Fruit fly (Drosophila melanogaster) whole organism, embryonic: ENCODE results near the gene CG14958.

ENCODE experiments used
- Ada2b ChIP-seq: fragments of 200-800 bp; sonication (Bioruptor generic); IDR thresholded peaks from 2 replicates; pipeline ENCODE4 v1.3.6; 2022; ENCODE audit warnings: missing biosample characterization, missing genetic modification characterization
- CG10209 ChIP-seq: fragments of 200-800 bp; sonication (Bioruptor generic); optimal IDR thresholded peaks from 3 replicates; lab custom pipeline; 2017; ENCODE audit warnings: missing biosample characterization, mild to moderate bottlenecking, missing genetic modification characterization, missing genetic modification reagents
- CG1024 ChIP-seq: fragments of 200-800 bp; sonication (Bioruptor generic); IDR thresholded peaks from 2 replicates; pipeline ENCODE4 v1.3.6; 2022; ENCODE audit warnings: missing biosample characterization, missing genetic modification characterization
- CG12219 ChIP-seq: fragments of 200-800 bp; sonication (Bioruptor generic); optimal IDR thresholded peaks from 3 replicates; lab custom pipeline; 2018; ENCODE audit warnings: missing biosample characterization, mild to moderate bottlenecking, missing genetic modification characterization
- CG13424 ChIP-seq: fragments of 200-800 bp; sonication (Bioruptor generic); optimal IDR thresholded peaks from 2 replicates; lab custom pipeline; 2019; ENCODE audit warnings: missing biosample characterization, mild to moderate bottlenecking, missing genetic modification characterization, moderate library complexity
- CG13775 ChIP-seq: fragments of 200-800 bp; sonication (Bioruptor generic); optimal IDR thresholded peaks from 3 replicates; lab custom pipeline; 2017; ENCODE audit warnings: missing biosample characterization, mild to moderate bottlenecking, missing genetic modification characterization
- CG14667 ChIP-seq: fragments of 200-800 bp; sonication (Bioruptor generic); IDR thresholded peaks from 2 replicates; pipeline ENCODE4 v1.3.6; 2022; ENCODE audit warnings: missing biosample characterization, missing genetic modification characterization
- CG15601 ChIP-seq: fragments of 200-800 bp; sonication (Bioruptor generic); optimal IDR thresholded peaks from 3 replicates; lab custom pipeline; 2019; ENCODE audit warnings: missing biosample characterization, mild to moderate bottlenecking, missing genetic modification characterization, moderate library complexity
- CG17829 ChIP-seq: fragments of 200-800 bp; optimal IDR thresholded peaks from 2 replicates; lab custom pipeline; 2019; ENCODE audit warnings: missing biosample characterization, mild to moderate bottlenecking, missing genetic modification characterization, moderate library complexity
- CG17912 ChIP-seq: fragments of 200-800 bp; sonication (Bioruptor generic); optimal IDR thresholded peaks from 2 replicates; lab custom pipeline; 2018; ENCODE audit warnings: missing biosample characterization, mild to moderate bottlenecking, missing genetic modification characterization
- CG18764 ChIP-seq: fragments of 200-800 bp; sonication (Bioruptor generic); optimal IDR thresholded peaks from 3 replicates; lab custom pipeline; 2016; ENCODE audit warnings: missing biosample characterization, missing genetic modification characterization
- CG30020 ChIP-seq: fragments of 200-800 bp; optimal IDR thresholded peaks from 2 replicates; lab custom pipeline; 2019; ENCODE audit warnings: missing biosample characterization, mild to moderate bottlenecking, missing genetic modification characterization, moderate library complexity
- CG32532 ChIP-seq: fragments of 200-800 bp; sonication (Bioruptor generic); IDR thresholded peaks from 2 replicates; pipeline ENCODE4 v1.3.6; 2022; ENCODE audit warnings: missing biosample characterization, missing genetic modification characterization
- CG32767 ChIP-seq: fragments of 200-800 bp; sonication (Bioruptor generic); IDR thresholded peaks from 2 replicates; pipeline ENCODE4 v1.3.6; 2022; ENCODE audit warnings: missing biosample characterization, missing genetic modification characterization
- CG33557 ChIP-seq: fragments of 200-800 bp; sonication (Bioruptor generic); optimal IDR thresholded peaks from 2 replicates; lab custom pipeline; 2019; ENCODE audit warnings: missing biosample characterization, mild to moderate bottlenecking, missing genetic modification characterization, moderate library complexity
- CG8388 ChIP-seq: fragments of 200-800 bp; sonication (Bioruptor generic); optimal IDR thresholded peaks from 2 replicates; lab custom pipeline; 2019; ENCODE audit warnings: missing biosample characterization, mild to moderate bottlenecking, missing genetic modification characterization, moderate library complexity
- CG8944 ChIP-seq: fragments of 200-800 bp; sonication (Bioruptor generic); optimal IDR thresholded peaks from 3 replicates; lab custom pipeline; 2016; ENCODE audit warnings: missing biosample characterization, missing genetic modification characterization
- Dad ChIP-seq: fragments of 200-800 bp; sonication (Bioruptor generic); optimal IDR thresholded peaks from 3 replicates; lab custom pipeline; 2016; ENCODE audit warnings: missing biosample characterization, missing genetic modification characterization
- E2f1 ChIP-seq: fragments of 200-800 bp; sonication (Bioruptor generic); IDR thresholded peaks from 2 replicates; pipeline ENCODE4 v1.3.6; 2022; ENCODE audit warnings: missing biosample characterization, missing genetic modification characterization
- Eip74EF ChIP-seq, 2 experiments: fragments of 200-800 bp in 1 of 2; fragments of >200 bp in 1 of 2; sonication (Bioruptor generic) in 1 of 2; optimal IDR thresholded peaks; 2 replicates each; lab custom pipeline; 2017 to 2019; ENCODE audit warnings: missing biosample characterization in 2 of 2, missing genetic modification characterization in 2 of 2, mild to moderate bottlenecking in 1 of 2, moderate library complexity in 1 of 2
- Fer3 ChIP-seq: fragments of 200-800 bp; sonication (Bioruptor generic); optimal IDR thresholded peaks from 2 replicates; lab custom pipeline; 2018; ENCODE audit warnings: missing biosample characterization, mild to moderate bottlenecking, missing genetic modification characterization, moderate library complexity
- Gug ChIP-seq: fragments of 200-800 bp; sonication (Bioruptor generic); IDR thresholded peaks from 4 replicates; pipeline ENCODE4 v1.3.6; 2022; ENCODE audit warnings: missing biosample characterization, missing genetic modification characterization
- Hmx ChIP-seq: fragments of 200-800 bp; sonication (Bioruptor generic); optimal IDR thresholded peaks from 2 replicates; lab custom pipeline; 2016; ENCODE audit warnings: missing biosample characterization, missing genetic modification characterization
- Hr39 ChIP-seq: fragments of >200 bp; optimal IDR thresholded peaks from 2 replicates; lab custom pipeline; 2017
- Max ChIP-seq: fragments of 200-800 bp; sonication (Bioruptor generic); optimal IDR thresholded peaks from 2 replicates; lab custom pipeline; 2016; ENCODE audit warnings: missing biosample characterization, mild to moderate bottlenecking, missing genetic modification characterization
- Mes4 ChIP-seq: fragments of 200-800 bp; sonication (Bioruptor generic); optimal IDR thresholded peaks from 2 replicates; lab custom pipeline; 2016; ENCODE audit warnings: missing biosample characterization, missing genetic modification characterization
- Mrtf ChIP-seq: fragments of 200-800 bp; sonication (Bioruptor generic); IDR thresholded peaks from 3 replicates; pipeline ENCODE4 v1.3.6; 2022; ENCODE audit warnings: missing biosample characterization, missing genetic modification characterization
- Nf-YB ChIP-seq: fragments of 200-800 bp; sonication (Bioruptor generic); optimal IDR thresholded peaks from 3 replicates; lab custom pipeline; 2019; ENCODE audit warnings: missing biosample characterization, mild to moderate bottlenecking, missing genetic modification characterization, moderate library complexity
- Vsx1 ChIP-seq: fragments of 200-800 bp; sonication (Bioruptor generic); optimal IDR thresholded peaks from 2 replicates; lab custom pipeline; 2017; ENCODE audit warnings: missing biosample characterization, mild to moderate bottlenecking, missing genetic modification characterization, missing genetic modification reagents
- ash1 ChIP-seq: fragments of 200-800 bp; sonication (Bioruptor generic); optimal IDR thresholded peaks from 2 replicates; lab custom pipeline; 2018; ENCODE audit warnings: missing biosample characterization, mild to moderate bottlenecking, missing genetic modification characterization
- bigmax ChIP-seq: fragments of 200-800 bp; sonication (Bioruptor generic); optimal IDR thresholded peaks from 2 replicates; lab custom pipeline; 2018; ENCODE audit warnings: missing biosample characterization, mild to moderate bottlenecking, missing genetic modification characterization
- btn ChIP-seq: fragments of 200-800 bp; sonication (Bioruptor generic); optimal IDR thresholded peaks from 2 replicates; lab custom pipeline; 2016; ENCODE audit warnings: missing biosample characterization, missing genetic modification characterization
- en ChIP-seq: fragments of 200-800 bp; sonication (Bioruptor generic); optimal IDR thresholded peaks from 2 replicates; lab custom pipeline; 2016; ENCODE audit warnings: missing biosample characterization, missing genetic modification characterization
- fd102C ChIP-seq: fragments of 200-800 bp; sonication (Bioruptor generic); optimal IDR thresholded peaks from 2 replicates; lab custom pipeline; 2018; ENCODE audit warnings: missing biosample characterization, mild to moderate bottlenecking, missing genetic modification characterization, moderate library complexity
- grau ChIP-seq: fragments of 200-800 bp; optimal IDR thresholded peaks from 3 replicates; lab custom pipeline; 2019; ENCODE audit warnings: missing biosample characterization, mild to moderate bottlenecking, missing genetic modification characterization, moderate library complexity
- gro ChIP-seq: fragments of 200-800 bp; sonication (Bioruptor generic); optimal IDR thresholded peaks from 2 replicates; lab custom pipeline; 2016; ENCODE audit warnings: missing biosample characterization, missing genetic modification characterization
- gsb ChIP-seq: fragments of 200-800 bp; sonication (Bioruptor generic); IDR thresholded peaks from 2 replicates; pipeline ENCODE4 v1.3.6; 2022; ENCODE audit warnings: missing biosample characterization, missing genetic modification characterization
- gsb-n ChIP-seq: fragments of 200-800 bp; sonication (Bioruptor generic); optimal IDR thresholded peaks from 3 replicates; lab custom pipeline; 2018; ENCODE audit warnings: missing biosample characterization, mild to moderate bottlenecking, missing genetic modification characterization
- jumu ChIP-seq: fragments of 200-800 bp; sonication (Bioruptor generic); optimal IDR thresholded peaks from 3 replicates; lab custom pipeline; 2016; ENCODE audit warnings: missing biosample characterization, missing genetic modification characterization
- kni ChIP-seq: fragments of 200-800 bp; sonication (Bioruptor generic); optimal IDR thresholded peaks from 3 replicates; lab custom pipeline; 2017; ENCODE audit warnings: mild to moderate bottlenecking, missing biosample characterization, missing genetic modification reagents, missing genetic modification characterization
- luna ChIP-seq: fragments of 200-800 bp; sonication (Bioruptor generic); optimal IDR thresholded peaks from 2 replicates; lab custom pipeline; 2016; ENCODE audit warnings: missing biosample characterization, missing genetic modification characterization
- nerfin-1 ChIP-seq: fragments of 200-800 bp; sonication (Bioruptor generic); optimal IDR thresholded peaks from 3 replicates; lab custom pipeline; 2019; ENCODE audit warnings: missing biosample characterization, mild to moderate bottlenecking, missing genetic modification characterization, moderate library complexity
- nerfin-2 ChIP-seq: fragments of 200-800 bp; sonication (Bioruptor generic); IDR thresholded peaks from 2 replicates; pipeline ENCODE4 v1.3.6; 2022; ENCODE audit warnings: missing biosample characterization, missing genetic modification characterization; ENCODE audit not compliant: partially characterized antibody
- oc ChIP-seq: fragments of 200-800 bp; sonication (Bioruptor generic); optimal IDR thresholded peaks from 2 replicates; lab custom pipeline; 2018; ENCODE audit warnings: missing biosample characterization, mild to moderate bottlenecking, missing genetic modification characterization, moderate library complexity
- pum ChIP-seq: fragments of 200-800 bp; sonication (Bioruptor generic); optimal IDR thresholded peaks from 2 replicates; lab custom pipeline; 2016; ENCODE audit warnings: missing biosample characterization, missing genetic modification characterization
- sens ChIP-seq: fragments of 200-800 bp; sonication (Bioruptor generic); peaks from one replicate; lab custom pipeline; 2016; ENCODE audit warnings: missing biosample characterization, missing genetic modification characterization
- slbo ChIP-seq: fragments of 200-800 bp; sonication (Bioruptor generic); IDR thresholded peaks from 2 replicates; pipeline ENCODE4 v1.3.6; 2022; ENCODE audit warnings: missing biosample characterization, missing genetic modification characterization
- sob ChIP-seq: fragments of 200-800 bp; sonication (Bioruptor generic); IDR thresholded peaks from 2 replicates; pipeline ENCODE4 v1.3.6; 2022; ENCODE audit warnings: missing biosample characterization, missing genetic modification characterization
- stc ChIP-seq: fragments of 200-800 bp; sonication (Bioruptor generic); IDR thresholded peaks from 2 replicates; pipeline ENCODE4 v1.3.6; 2022; ENCODE audit warnings: missing biosample characterization, missing genetic modification characterization
- stwl ChIP-seq: fragments of 200-800 bp; sonication (Bioruptor generic); optimal IDR thresholded peaks from 3 replicates; lab custom pipeline; 2018; ENCODE audit warnings: missing biosample characterization, mild to moderate bottlenecking, missing genetic modification characterization, moderate library complexity
- toy ChIP-seq: fragments of 200-800 bp; sonication (Bioruptor generic); IDR thresholded peaks from 2 replicates; pipeline ENCODE4 v1.3.6; 2022; ENCODE audit warnings: missing biosample characterization, missing genetic modification characterization
- twi ChIP-seq: fragments of 200-800 bp; optimal IDR thresholded peaks from 2 replicates; lab custom pipeline; 2019; ENCODE audit warnings: missing biosample characterization, mild to moderate bottlenecking, missing genetic modification characterization, moderate library complexity

The CG14958 gene

DNA sequence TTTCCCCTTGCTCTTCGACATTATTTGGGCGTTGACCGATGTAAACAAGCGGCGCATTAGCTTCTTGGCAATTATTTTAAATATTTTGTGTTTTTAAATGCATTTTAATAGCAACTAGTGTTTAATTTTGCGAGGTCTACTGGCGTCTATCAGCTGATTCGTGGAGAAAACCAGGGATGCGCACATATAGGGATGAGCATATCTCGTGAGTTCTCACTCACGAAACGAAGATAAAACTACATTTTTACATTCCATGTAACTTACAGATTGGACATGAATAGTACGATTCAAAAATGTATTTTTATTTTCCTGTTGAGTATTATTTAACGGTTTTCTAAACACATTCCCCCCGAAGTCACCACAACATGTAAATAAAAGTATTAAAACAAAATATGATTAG lies 7.7 kb downstream of the CG14958 start, which contains the start of gene CG14966 (continued):
- no peak for TF ChIP-seq en (GFP tag; lab: Kevin White, UChicago)
- peak; percentile 66 for TF ChIP-seq CG17829
- peak; percentile 38 for TF ChIP-seq pum (GFP tag; lab: Kevin White, UChicago)
- TF ChIP-seq CG12219 (GFP tag; lab: Kevin White, UChicago): no peak
- peak; percentile 58 for TF ChIP-seq gro
- TF ChIP-seq grau (tag; lab: Kevin White, UChicago): peak; percentile 34
- no peak for TF ChIP-seq ash1 (GFP tag; lab: Kevin White, UChicago)
- peak; percentile 42 for TF ChIP-seq CG30020 (tag; lab: Kevin White, UChicago)
- TF ChIP-seq stwl (tag; lab: Kevin White, UChicago): peak; percentile 43
- no peak for TF ChIP-seq oc (tag; lab: Kevin White, UChicago)
- TF ChIP-seq btn (GFP tag; lab: Kevin White, UChicago): no peak
- no peak for TF ChIP-seq toy (GFP tag; lab: Robert Waterston, UW)
- TF ChIP-seq CG13424 (tag; lab: Kevin White, UChicago): peak; percentile 31
- no peak for TF ChIP-seq twi (tag; lab: Kevin White, UChicago)
- TF ChIP-seq CG15601 (tag; lab: Kevin White, UChicago): no peak
- 0 out of 2 replicates have a peak, but pooled peaks have one; percentile 28 for TF ChIP-seq Ada2b (GFP tag; lab: Robert Waterston, UW)
- TF ChIP-seq nerfin-1 (tag; lab: Kevin White, UChicago): peak; percentile 31
- TF ChIP-seq kni (GFP tag; lab: Kevin White, UChicago): peak; percentile 20
- TF ChIP-seq sob (GFP tag; lab: Robert Waterston, UW): 0 out of 2 replicates have a peak, but pooled peaks have one; percentile 38
- TF ChIP-seq luna (GFP tag; lab: Kevin White, UChicago): peak; percentile 43
- TF ChIP-seq Hr39 (lab: Kevin White, UChicago): no peak
- TF ChIP-seq CG17912 (GFP tag; lab: Kevin White, UChicago): no peak
- TF ChIP-seq Mes4 (GFP tag; lab: Kevin White, UChicago): no peak
- TF ChIP-seq Fer3: no peak
- TF ChIP-seq Mrtf (GFP tag; lab: Robert Waterston, UW): no peak
- no peak for TF ChIP-seq fd102C (GFP tag; lab: Kevin White, UChicago)
- TF ChIP-seq CG33557: no peak
- no peak for TF ChIP-seq CG8944 (GFP tag; lab: Kevin White, UChicago)
- peak; percentile 16 for TF ChIP-seq Hmx (GFP tag; lab: Kevin White, UChicago)
- peak; percentile 88 for TF ChIP-seq sens (GFP tag; lab: Kevin White, UChicago)
- peak; percentile 68 for TF ChIP-seq CG32532
- TF ChIP-seq CG1024: no peak
- no peak for TF ChIP-seq CG13775
- TF ChIP-seq CG18764: no peak
- no peak for TF ChIP-seq CG8388 (GFP tag; lab: Kevin White, UChicago)
- TF ChIP-seq CG14667 (GFP tag; lab: Robert Waterston, UW): no peak
- no peak for TF ChIP-seq stc (GFP tag; lab: Robert Waterston, UW)
- TF ChIP-seq Vsx1 (GFP tag; lab: Kevin White, UChicago): no peak
- TF ChIP-seq nerfin-2 (GFP tag; lab: Robert Waterston, UW): peak; percentile 66; the same call in 1 of the 2 replicates
- peak; percentile 5; the same call in 1 of the 4 replicates for TF ChIP-seq Gug
- no peak for TF ChIP-seq CG10209
- TF ChIP-seq Dad (GFP tag; lab: Kevin White, UChicago): no peak
- TF ChIP-seq Nf-YB (GFP tag; lab: Kevin White, UChicago): no peak
- no peak for TF ChIP-seq gsb (GFP tag; lab: Robert Waterston, UW)
- TF ChIP-seq bigmax (GFP tag; lab: Kevin White, UChicago): peak; percentile 8
- TF ChIP-seq CG32767: no peak
- peak; percentile 36 for TF ChIP-seq Max
- TF ChIP-seq gsb-n (tag; lab: Kevin White, UChicago): no peak
- TF ChIP-seq Eip74EF (GFP tag; optimal IDR thresholded peaks at IDR 0.05; lab: Kevin White, UChicago): no peak
- TF ChIP-seq jumu: peak; percentile 9
- TF ChIP-seq slbo (GFP tag; lab: Robert Waterston, UW): peak; percentile 63; the same call in 1 of the 2 replicates
- TF ChIP-seq E2f1 (GFP tag; lab: Robert Waterston, UW): no peak
